Fruit fly (Drosophila melanogaster): ENCODE measurements around the gene Sfp26Ac.

DNA sequence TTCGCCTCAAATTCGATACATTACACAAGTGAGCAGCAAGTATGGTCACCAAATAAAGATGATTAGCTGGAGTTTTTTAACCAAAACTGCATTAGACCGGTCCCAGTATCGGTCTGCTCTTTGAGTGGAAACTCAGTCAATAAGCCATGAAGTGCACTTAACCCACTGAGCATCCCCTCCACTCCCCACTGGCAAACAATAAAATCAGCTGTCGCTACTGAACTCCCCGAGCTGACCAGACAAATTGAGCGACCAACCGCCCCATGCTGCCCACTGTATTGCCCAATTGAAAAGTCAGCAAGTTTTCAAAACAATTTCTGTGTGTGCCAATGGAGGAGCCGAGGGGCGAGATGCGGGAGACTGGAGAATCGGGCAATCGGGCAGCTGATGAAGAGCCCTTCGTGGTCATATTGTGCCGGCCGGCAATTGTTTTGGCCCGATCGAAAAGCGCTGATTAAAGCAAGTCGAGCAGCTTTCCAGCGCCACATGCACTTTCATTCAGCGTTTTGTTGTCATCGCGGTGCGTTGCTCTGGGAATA, 14.7 kb upstream of the Sfp26Ac start:
- TF ChIP-seq gsb (GFP tag; IDR thresholded peaks at IDR 0.05) (no peak), NFAT (GFP tag; IDR thresholded peaks at IDR 0.05) (no peak), Lpt (GFP tag; optimal IDR thresholded peaks at IDR 0.05) (no peak), dati (GFP tag; IDR thresholded peaks at IDR 0.05) (no peak), CG12104 (GFP tag; optimal IDR thresholded peaks at IDR 0.05) (no peak), CG12744 (GFP tag; optimal IDR thresholded peaks at IDR 0.05) (no peak), lola (GFP tag; optimal IDR thresholded peaks at IDR 0.05) (no peak), Ravus (GFP tag; IDR thresholded peaks at IDR 0.05) (no peak)
